Worm (Caenorhabditis elegans) whole organism, young adult: ENCODE results near the gene cyp-31A2.
A peak's percentile ranks its signal among the peaks of the same experiment; 100 is the strongest.

Experiments used
- B0035.1 ChIP-seq: sonication (generic microtip); optimal IDR thresholded peaks from 2 replicates; lab custom pipeline; 2016; ENCODE audit warnings: missing genetic modification characterization, mild to moderate bottlenecking, missing compliant biosample characterization, missing genotype, missing genetic modification reagents
- C06A6.2 ChIP-seq: fragments of 200-800 bp; sonication (Bioruptor generic); conservative IDR thresholded peaks from 2 replicates; pipeline ENCODE4 v1.3.6; 2022; ENCODE audit warnings: missing genetic modification characterization, missing compliant biosample characterization
- D2030.7 ChIP-seq: fragments of 200-800 bp; sonication (Bioruptor generic); IDR thresholded peaks from 2 replicates; pipeline ENCODE4 v1.3.6; 2022; ENCODE audit warnings: missing genetic modification reagents, missing genetic modification characterization, missing compliant biosample characterization
- F33H1.4 ChIP-seq: fragments of 200-800 bp; sonication (Bioruptor generic); IDR thresholded peaks from 2 replicates; pipeline ENCODE4 v1.3.6; 2022; ENCODE audit warnings: missing genetic modification reagents, missing genetic modification characterization, missing compliant biosample characterization
- F37B4.10 ChIP-seq: fragments of 200-800 bp; sonication (Bioruptor generic); IDR thresholded peaks from 2 replicates; pipeline ENCODE4 v1.3.6; 2022; ENCODE audit warnings: missing genetic modification characterization, missing compliant biosample characterization
- F39B2.1 ChIP-seq: fragments of 200-800 bp; sonication (Bioruptor generic); IDR thresholded peaks from 2 replicates; pipeline ENCODE4 v1.3.6; 2022; ENCODE audit warnings: missing genetic modification reagents, missing genetic modification characterization, missing compliant biosample characterization
- F55B11.4 ChIP-seq: sonication (generic microtip); optimal IDR thresholded peaks from 2 replicates; lab custom pipeline; 2016; ENCODE audit warnings: missing compliant biosample characterization, missing genetic modification characterization, borderline replicate concordance; ENCODE audit not compliant: insufficient read depth
- Y53F4B.3 ChIP-seq: fragments of 200-800 bp; sonication (Bioruptor generic); IDR thresholded peaks from 2 replicates; pipeline ENCODE4 v1.3.6; 2022; ENCODE audit warnings: missing genetic modification reagents, missing genetic modification characterization, missing compliant biosample characterization
- Y67H2A.10 ChIP-seq: fragments of 200-800 bp; sonication (Bioruptor generic); conservative IDR thresholded peaks from 2 replicates; pipeline ENCODE4 v1.3.6; 2022; ENCODE audit warnings: missing genetic modification reagents, missing genetic modification characterization, missing compliant biosample characterization
- Y79H2A.3 ChIP-seq: fragments of 200-800 bp; sonication (Bioruptor generic); conservative IDR thresholded peaks from 2 replicates; pipeline ENCODE4 v1.3.6; 2022; ENCODE audit warnings: missing genetic modification reagents, missing genetic modification characterization, missing compliant biosample characterization
- aptf-2 ChIP-seq: fragments of 200-800 bp; sonication (Bioruptor generic); conservative IDR thresholded peaks from 2 replicates; pipeline ENCODE4 v1.3.6; 2022; ENCODE audit warnings: missing genetic modification reagents, missing genetic modification characterization, missing compliant biosample characterization
- attf-3 ChIP-seq: fragments of 200-800 bp; sonication (Bioruptor generic); conservative IDR thresholded peaks from 2 replicates; pipeline ENCODE4 v1.3.6; 2022; ENCODE audit warnings: missing genetic modification reagents, missing genetic modification characterization, missing compliant biosample characterization
- attf-5 ChIP-seq: fragments of 200-800 bp; sonication (Bioruptor generic); optimal IDR thresholded peaks from 2 replicates; lab custom pipeline; 2018; ENCODE audit warnings: mild to moderate bottlenecking, missing genetic modification characterization, missing compliant biosample characterization
- attf-6 ChIP-seq: fragments of 200-800 bp; sonication (Bioruptor generic); IDR thresholded peaks from 2 replicates; pipeline ENCODE4 v1.3.6; 2022; ENCODE audit warnings: missing genetic modification reagents, missing genetic modification characterization, missing compliant biosample characterization
- bed-2 ChIP-seq: fragments of 200-800 bp; sonication (Bioruptor generic); IDR thresholded peaks from 2 replicates; pipeline ENCODE4 v1.3.6; 2022; ENCODE audit warnings: missing genetic modification reagents, missing genetic modification characterization, missing compliant biosample characterization
- ccch-3 ChIP-seq: fragments of 200-800 bp; sonication (Bioruptor generic); optimal IDR thresholded peaks from 2 replicates; lab custom pipeline; 2018; ENCODE audit warnings: mild to moderate bottlenecking, missing genetic modification characterization, missing compliant biosample characterization
- cebp-1 ChIP-seq, 2 experiments: fragments of 200-800 bp in 1 of 2; sonication (Bioruptor generic) in 1 of 2; sonication (generic microtip) in 1 of 2; IDR thresholded peaks in 1 of 2; optimal IDR thresholded peaks in 1 of 2; 2 replicates each; pipeline versions ENCODE4 v1.3.6 to Lab custom; 2017 to 2022; ENCODE audit warnings: missing compliant biosample characterization in 2 of 2, missing genetic modification characterization in 2 of 2, mild to moderate bottlenecking in 1 of 2, missing genetic modification reagents in 1 of 2, moderate library complexity in 1 of 2
- ceh-100 ChIP-seq: fragments of 200-800 bp; sonication (Bioruptor generic); IDR thresholded peaks from 2 replicates; pipeline ENCODE4 v1.3.6; 2022; ENCODE audit warnings: missing genetic modification reagents, missing genetic modification characterization, missing compliant biosample characterization
- ceh-91 ChIP-seq: fragments of 200-800 bp; sonication (Bioruptor generic); IDR thresholded peaks from 2 replicates; pipeline ENCODE4 v1.3.6; 2022; ENCODE audit warnings: missing genetic modification reagents, missing genetic modification characterization, missing compliant biosample characterization
- die-1 ChIP-seq: sonication (generic microtip); optimal IDR thresholded peaks from 2 replicates; lab custom pipeline; 2016; ENCODE audit warnings: missing genotype, mild to moderate bottlenecking, missing genetic modification characterization, missing compliant biosample characterization
- dox-1 ChIP-seq: fragments of 200-800 bp; sonication (Bioruptor generic); IDR thresholded peaks from 2 replicates; pipeline ENCODE4 v1.3.6; 2022; ENCODE audit warnings: missing genetic modification reagents, missing genetic modification characterization, missing compliant biosample characterization
- egl-44 ChIP-seq: fragments of 200-800 bp; sonication (Bioruptor generic); IDR thresholded peaks from 2 replicates; pipeline ENCODE4 v1.3.6; 2022; ENCODE audit warnings: missing genetic modification reagents, missing genetic modification characterization, missing compliant biosample characterization
- ekl-4 ChIP-seq: fragments of 200-800 bp; sonication (Bioruptor generic); IDR thresholded peaks from 2 replicates; pipeline ENCODE4 v1.3.6; 2022; ENCODE audit warnings: missing genetic modification reagents, missing genetic modification characterization, missing compliant biosample characterization
- hlh-26 ChIP-seq: fragments of 200-800 bp; sonication (Bioruptor generic); conservative IDR thresholded peaks from 2 replicates; pipeline ENCODE4 v1.3.6; 2022; ENCODE audit warnings: missing genetic modification reagents, missing genetic modification characterization, missing compliant biosample characterization
- hrde-1 ChIP-seq: sonication (generic microtip); optimal IDR thresholded peaks from 2 replicates; lab custom pipeline; 2016; ENCODE audit warnings: missing genetic modification characterization, mild to moderate bottlenecking, missing compliant biosample characterization, moderate library complexity, missing genotype, missing genetic modification reagents, borderline replicate concordance
- madf-10 ChIP-seq: sonication (generic microtip); optimal IDR thresholded peaks from 2 replicates; lab custom pipeline; 2016; ENCODE audit warnings: mild to moderate bottlenecking, missing genetic modification characterization, missing compliant biosample characterization
- madf-3 ChIP-seq: fragments of 200-800 bp; sonication (Bioruptor generic); IDR thresholded peaks from 2 replicates; pipeline ENCODE4 v1.3.6; 2022; ENCODE audit warnings: missing genetic modification reagents, missing genetic modification characterization, missing compliant biosample characterization
- madf-8 ChIP-seq: fragments of 200-800 bp; sonication (Bioruptor generic); conservative IDR thresholded peaks from 2 replicates; pipeline ENCODE4 v1.3.6; 2022; ENCODE audit warnings: missing genetic modification reagents, missing genetic modification characterization, missing compliant biosample characterization
- mcd-1 ChIP-seq: fragments of 200-800 bp; sonication (Bioruptor generic); IDR thresholded peaks from 2 replicates; pipeline ENCODE4 v1.3.6; 2022; ENCODE audit warnings: missing genetic modification reagents, missing genetic modification characterization, missing compliant biosample characterization
- nfya-1 ChIP-seq: sonication (generic microtip); optimal IDR thresholded peaks from 2 replicates; lab custom pipeline; 2017; ENCODE audit warnings: antibody characterized with exemption, missing compliant biosample characterization, missing genetic modification characterization, borderline replicate concordance; ENCODE audit not compliant: insufficient read depth
- nhr-120 ChIP-seq: fragments of 200-800 bp; sonication (Bioruptor generic); IDR thresholded peaks from 2 replicates; pipeline ENCODE4 v1.3.6; 2022; ENCODE audit warnings: missing genetic modification characterization, missing compliant biosample characterization
- nhr-179 ChIP-seq: sonication (generic microtip); optimal IDR thresholded peaks from 2 replicates; lab custom pipeline; 2016; ENCODE audit warnings: mild to moderate bottlenecking, missing genetic modification characterization, missing compliant biosample characterization
- nhr-80 ChIP-seq: sonication (generic microtip); optimal IDR thresholded peaks from 2 replicates; lab custom pipeline; 2016; ENCODE audit warnings: missing genetic modification characterization, missing compliant biosample characterization
- pbrm-1 ChIP-seq: fragments of 200-800 bp; sonication (Bioruptor generic); IDR thresholded peaks from 2 replicates; pipeline ENCODE4 v1.3.6; 2022; ENCODE audit warnings: missing genetic modification reagents, missing genetic modification characterization, missing compliant biosample characterization
- snpc-4 ChIP-seq, 5 experiments: fragments of 150-350 bp in 1 of 5; sonication (generic microtip) in 4 of 5; optimal IDR thresholded peaks; 2 replicates each; lab custom pipeline; 2014 to 2018; ENCODE audit warnings: missing genetic modification characterization in 5 of 5, missing biosample characterization in 3 of 5, antibody characterized with exemption in 2 of 5, mild to moderate bottlenecking in 2 of 5, missing compliant biosample characterization in 2 of 5, missing genotype in 2 of 5, moderate library complexity in 2 of 5, missing genetic modification reagents in 1 of 5
- tbx-9 ChIP-seq: sonication (generic microtip); optimal IDR thresholded peaks from 2 replicates; lab custom pipeline; 2016; ENCODE audit warnings: borderline replicate concordance, missing genetic modification characterization, inconsistent platforms, missing compliant biosample characterization
- ztf-25 ChIP-seq: fragments of 200-800 bp; sonication (Bioruptor generic); IDR thresholded peaks from 2 replicates; pipeline ENCODE4 v1.3.6; 2022; ENCODE audit warnings: missing genetic modification reagents, missing genetic modification characterization, missing compliant biosample characterization
- ztf-28 ChIP-seq: fragments of 200-800 bp; sonication (Bioruptor generic); IDR thresholded peaks from 2 replicates; pipeline ENCODE4 v1.3.6; 2022; ENCODE audit warnings: missing genetic modification reagents, missing genetic modification characterization, missing compliant biosample characterization

cyp-31A2 gene

DNA sequence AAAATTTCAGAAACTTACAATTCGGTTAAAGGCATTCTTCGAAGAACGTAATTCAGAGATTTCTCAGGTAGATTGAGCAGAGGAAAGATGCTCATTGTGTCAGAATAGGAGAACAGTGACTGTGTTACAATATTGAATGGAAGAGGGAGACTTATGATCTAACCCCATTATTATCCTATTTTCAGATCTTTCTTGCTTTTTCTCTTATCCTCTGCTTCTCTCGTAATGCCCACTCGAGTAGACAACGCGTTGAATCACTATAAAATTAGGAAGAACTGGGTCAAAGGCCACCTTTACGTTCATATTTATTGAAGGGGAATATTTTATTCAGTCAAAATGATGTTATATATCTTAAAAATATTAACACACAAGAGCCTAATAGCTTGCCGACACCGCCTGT is 24.5 kb upstream of the cyp-31A2 start, which contains the start of gene fbxb-76:
TSS of gene fbxb-76 (minus strand) at position 101 of the 400 bp plus-strand sequence.
- TF ChIP-seq nhr-179 (tag; lab: Kevin White, UChicago): no peak
- TF ChIP-seq madf-10 (tag; lab: Kevin White, UChicago): no peak
- no peak for TF ChIP-seq Y67H2A.10 (GFP tag; lab: Robert Waterston, UW)
- no peak for TF ChIP-seq hlh-26
- TF ChIP-seq ceh-100 (GFP tag; lab: Robert Waterston, UW): no peak
- no peak for TF ChIP-seq B0035.1 (tag; lab: Kevin White, UChicago)
- TF ChIP-seq Y53F4B.3: no peak
- TF ChIP-seq F39B2.1 (GFP tag; lab: Robert Waterston, UW): no peak
- TF ChIP-seq C06A6.2 (GFP tag; lab: Robert Waterston, UW): no peak
- no peak for TF ChIP-seq ekl-4 (GFP tag; lab: Robert Waterston, UW)
- TF ChIP-seq nhr-80 (tag; lab: Kevin White, UChicago): no peak
- no peak for TF ChIP-seq ccch-3 (GFP tag; lab: Kevin White, UChicago)
- no peak for TF ChIP-seq F55B11.4
- no peak for TF ChIP-seq cebp-1 (GFP tag; IDR thresholded peaks at IDR 0.05; lab: Robert Waterston, UW)
- no peak for TF ChIP-seq cebp-1 (tag; optimal IDR thresholded peaks at IDR 0.05; lab: Kevin White, UChicago)
- no peak for TF ChIP-seq snpc-4 (GFP tag; optimal IDR thresholded peaks at IDR 0.05; lab: Kevin White, UChicago)
- TF ChIP-seq snpc-4 (tag; optimal IDR thresholded peaks at IDR 0.05; lab: Kevin White, UChicago): no peak

DNA sequence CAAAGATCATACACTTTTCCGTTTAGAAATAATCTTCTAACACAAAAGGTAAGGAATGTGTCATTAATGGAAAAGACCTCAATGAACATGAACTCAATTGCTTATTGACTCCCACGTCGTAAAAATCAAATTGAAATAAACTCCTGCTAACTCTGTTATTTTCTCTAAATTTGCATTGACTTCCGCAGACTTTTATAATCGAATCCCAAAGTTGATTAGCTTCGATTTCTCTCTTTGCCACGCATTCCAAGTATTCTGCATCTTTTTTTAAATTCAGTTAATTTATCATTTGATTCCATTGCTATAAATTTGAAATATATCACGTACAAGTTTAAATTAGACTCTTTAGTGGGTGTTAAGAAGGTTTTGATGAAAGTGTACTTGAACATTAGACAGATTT is 15.1 kb upstream of the cyp-31A2 start:
- TF ChIP-seq madf-3 (no peak), bed-2 (GFP tag; lab: Robert Waterston, UW) (no peak), die-1 (no peak), attf-3 (GFP tag; lab: Robert Waterston, UW) (no peak), attf-5 (GFP tag; lab: Kevin White, UChicago) (no peak), F55B11.4 (no peak)

DNA sequence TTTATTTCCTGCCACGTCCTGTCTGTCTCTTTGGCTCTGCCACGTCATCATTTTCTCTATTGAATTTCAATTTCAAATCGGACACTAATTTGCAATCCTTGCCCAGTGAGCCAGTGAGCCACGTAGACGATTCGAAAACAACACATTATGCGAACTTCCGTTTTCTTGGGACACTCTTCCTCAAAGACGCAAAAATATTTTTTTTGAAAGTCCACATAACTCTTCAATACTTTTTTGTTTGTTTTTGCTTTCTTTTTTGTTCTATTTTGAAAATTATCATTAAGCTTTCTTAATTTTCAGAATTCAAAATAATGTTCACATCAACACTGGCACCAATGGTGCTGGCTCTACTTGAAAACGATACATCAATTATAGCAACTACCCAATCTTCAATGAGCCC is 9.5 kb upstream of the cyp-31A2 start, which contains the start of gene tag-89:
TSS of gene tag-89 (plus strand) at position 301 of the 400 bp plus-strand sequence.
- TF ChIP-seq nfya-1 (tag; lab: Kevin White, UChicago) (no peak), Y79H2A.3 (GFP tag; lab: Robert Waterston, UW) (no peak), nhr-120 (GFP tag; lab: Robert Waterston, UW) (no peak), tbx-9 (tag; lab: Kevin White, UChicago) (no peak), attf-6 (GFP tag; lab: Robert Waterston, UW) (no peak), ceh-91 (GFP tag; lab: Robert Waterston, UW) (no peak)

DNA sequence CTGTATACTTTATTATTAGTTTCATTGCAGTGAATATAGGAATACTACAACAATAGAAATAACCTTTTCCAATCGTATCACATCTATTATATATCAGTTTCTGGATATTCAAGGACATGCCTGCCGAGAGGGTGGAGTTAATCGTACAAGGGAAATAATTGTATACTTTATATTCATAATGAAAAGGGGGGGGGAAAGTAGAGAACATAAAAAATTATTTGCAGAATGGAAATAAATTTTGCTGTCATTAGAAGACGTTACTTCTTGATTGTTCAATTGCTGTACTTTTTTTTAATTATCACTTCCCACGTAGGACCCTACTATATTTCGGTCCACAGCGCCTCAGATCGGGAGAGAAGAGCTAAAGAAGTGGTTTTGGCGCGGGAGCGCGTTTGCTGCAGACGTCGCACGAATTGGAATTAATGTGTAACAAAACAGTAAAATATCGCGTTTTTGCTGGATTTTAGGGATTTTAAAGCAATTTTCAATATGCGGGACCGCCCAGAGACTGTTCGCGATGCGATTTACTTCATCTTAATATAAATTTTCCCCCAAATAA is 5.4 kb upstream of the cyp-31A2 start, which contains the start of gene dsl-6:
TSS of gene dsl-6 (minus strand) at position 51 of the 559 bp plus-strand sequence.
- TF ChIP-seq ceh-100 (GFP tag; lab: Robert Waterston, UW) (peak; percentile 53), mcd-1 (GFP tag; lab: Robert Waterston, UW) (0 out of 2 replicates have a peak, but pooled peaks have one; percentile 30)

DNA sequence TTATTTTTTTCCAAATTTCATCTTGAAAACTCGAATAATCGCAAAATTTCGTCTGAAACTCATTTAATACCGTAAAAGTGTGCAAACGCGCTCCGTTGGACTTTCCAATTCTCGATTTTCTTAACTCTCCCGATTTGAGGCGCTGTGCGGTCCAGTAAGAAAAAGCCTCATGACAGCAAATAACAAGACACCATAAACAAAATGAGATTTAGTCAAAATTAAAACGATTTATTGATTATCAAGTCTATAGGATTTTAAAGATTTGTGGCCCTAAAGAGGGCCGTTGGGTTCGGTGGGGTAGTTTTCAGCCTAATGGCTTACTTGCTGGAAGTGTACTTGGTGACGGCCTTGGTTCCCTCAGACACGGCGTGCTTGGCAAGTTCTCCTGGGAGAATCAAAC is 3.7 kb upstream of the cyp-31A2 start:
- TF ChIP-seq ceh-100 (GFP tag; lab: Robert Waterston, UW): peak; percentile 72
- TF ChIP-seq D2030.7 (GFP tag; lab: Robert Waterston, UW): peak; percentile 74
- TF ChIP-seq attf-6 (GFP tag; lab: Robert Waterston, UW): peak; percentile 85
- TF ChIP-seq F37B4.10 (GFP tag; lab: Robert Waterston, UW): 0 out of 2 replicates have a peak, but pooled peaks have one; percentile 64
- 0 out of 2 replicates have a peak, but pooled peaks have one; percentile 33 for TF ChIP-seq egl-44 (GFP tag; lab: Robert Waterston, UW)
- TF ChIP-seq hrde-1 (tag; lab: Kevin White, UChicago): peak; percentile 10
- 0 out of 2 replicates have a peak, but pooled peaks have one; percentile 58 for TF ChIP-seq ztf-28
- TF ChIP-seq mcd-1 (GFP tag; lab: Robert Waterston, UW): peak; percentile 73
- TF ChIP-seq madf-8 (GFP tag; lab: Robert Waterston, UW): peak; percentile 44; the same call in 1 of the 2 replicates
- peak; percentile 73; the same call in 1 of the 2 replicates for TF ChIP-seq Y79H2A.3 (GFP tag; lab: Robert Waterston, UW)
- TF ChIP-seq aptf-2 (GFP tag; lab: Robert Waterston, UW): peak; percentile 69; the same call in 1 of the 2 replicates
- TF ChIP-seq pbrm-1 (GFP tag; lab: Robert Waterston, UW): peak; percentile 61; the same call in 1 of the 2 replicates
- peak; percentile 90 for TF ChIP-seq dox-1 (GFP tag; lab: Robert Waterston, UW)
- peak; percentile 74 for TF ChIP-seq ztf-25 (GFP tag; lab: Robert Waterston, UW)
- TF ChIP-seq F33H1.4: peak; percentile 57
